Fruit fly (Drosophila melanogaster): ENCODE measurements around the gene Hez.

- TF ChIP-seq CG8478 (optimal IDR thresholded peaks at IDR 0.05) (no peak), CTCF (optimal IDR thresholded peaks at IDR 0.05) (no peak)
Observed at dm6 chr3L:9878685-9879084, 15.9 kb downstream of the Hez start, which contains the start of gene CG34382.
